Worm (Caenorhabditis elegans) whole organism, L4 larva: ENCODE data around the gene arrd-22.
A peak's percentile ranks its signal among the peaks of the same experiment; 100 is the strongest.
"Not testable (repeated sequence)": the region's sequence is repeated elsewhere in the genome, so short reads cannot be mapped to it uniquely, and the experiment has no call there.

Experiments
- F44E2.7 ChIP-seq: fragments of 200-800 bp; sonication (Bioruptor generic); IDR thresholded peaks from 2 replicates; pipeline ENCODE4 v2.1.2; 2022; ENCODE audit warnings: missing genetic modification characterization, missing compliant biosample characterization
- Y105C5A.15 ChIP-seq: fragments of 200-800 bp; sonication (Bioruptor generic); IDR thresholded peaks from 2 replicates; pipeline ENCODE4 v1.3.6; 2022; ENCODE audit warnings: missing genetic modification characterization, missing compliant biosample characterization
- Y75B8A.6 ChIP-seq: fragments of 200-800 bp; sonication (Bioruptor generic); IDR thresholded peaks from 2 replicates; pipeline ENCODE4 v1.3.6; 2022; ENCODE audit warnings: missing genetic modification reagents, missing genetic modification characterization, missing compliant biosample characterization
- aha-1 ChIP-seq: fragments of 150-350 bp; peaks from one replicate; lab custom pipeline; 2014; ENCODE audit warnings: missing biosample characterization, missing genetic modification characterization
- arid-1 ChIP-seq: fragments of 200-800 bp; sonication (Bioruptor generic); conservative IDR thresholded peaks from 2 replicates; pipeline ENCODE4 v1.3.6; 2022; ENCODE audit warnings: missing genetic modification reagents, missing genetic modification characterization, missing compliant biosample characterization
- attf-4 ChIP-seq: sonication (generic microtip); optimal IDR thresholded peaks from 3 replicates; lab custom pipeline; 2017; ENCODE audit warnings: missing biosample characterization, missing genetic modification characterization
- ceh-44 ChIP-seq: fragments of 200-800 bp; sonication (Bioruptor generic); IDR thresholded peaks from 2 replicates; pipeline ENCODE4 v1.3.6; 2022; ENCODE audit warnings: missing genetic modification reagents, missing genetic modification characterization, missing compliant biosample characterization
- ces-1 ChIP-seq: fragments of 150-350 bp; sonication (generic microtip); optimal IDR thresholded peaks from 4 replicates; lab custom pipeline; 2014; ENCODE audit warnings: missing biosample characterization, missing genetic modification reagents, missing genetic modification characterization
- daf-8 ChIP-seq: fragments of 200-800 bp; sonication (Bioruptor generic); IDR thresholded peaks from 2 replicates; pipeline ENCODE4 v1.3.6; 2022; ENCODE audit warnings: missing genetic modification characterization, missing compliant biosample characterization
- dmd-6 ChIP-seq: fragments of 200-800 bp; sonication (Bioruptor generic); IDR thresholded peaks from 2 replicates; pipeline ENCODE4 v1.3.6; 2022; ENCODE audit warnings: missing genetic modification reagents, missing genetic modification characterization, missing compliant biosample characterization
- dmd-9 ChIP-seq: fragments of 200-800 bp; sonication (Bioruptor generic); IDR thresholded peaks from 2 replicates; pipeline ENCODE4 v1.3.6; 2022; ENCODE audit warnings: missing genetic modification reagents, missing genetic modification characterization, missing compliant biosample characterization
- duxl-1 ChIP-seq: sonication (generic microtip); optimal IDR thresholded peaks from 2 replicates; lab custom pipeline; 2016; ENCODE audit warnings: mild to moderate bottlenecking, missing genetic modification characterization, moderate library complexity, missing compliant biosample characterization; ENCODE audit not compliant: poor library complexity
- dve-1 ChIP-seq: sonication (generic microtip); optimal IDR thresholded peaks from 2 replicates; lab custom pipeline; 2017; ENCODE audit warnings: antibody characterized with exemption, mild to moderate bottlenecking, missing genetic modification characterization, missing compliant biosample characterization; ENCODE audit not compliant: insufficient read depth
- egl-27 ChIP-seq: sonication (generic microtip); optimal IDR thresholded peaks from 3 replicates; lab custom pipeline; 2017; ENCODE audit warnings: missing biosample characterization, missing genetic modification reagents, missing genetic modification characterization
- fkh-10 ChIP-seq: fragments of 150-350 bp; optimal IDR thresholded peaks from 2 replicates; lab custom pipeline; 2014; ENCODE audit warnings: missing biosample characterization, missing genetic modification reagents, missing genetic modification characterization
- hlh-11 ChIP-seq: fragments of 200-800 bp; sonication (Bioruptor generic); optimal IDR thresholded peaks from 2 replicates; lab custom pipeline; 2018; ENCODE audit warnings: mild to moderate bottlenecking, missing genetic modification characterization, missing compliant biosample characterization
- hmg-1.1 ChIP-seq: fragments of 200-800 bp; sonication (Bioruptor generic); IDR thresholded peaks from 2 replicates; pipeline ENCODE4 v1.3.6; 2022; ENCODE audit warnings: missing genetic modification reagents, missing genetic modification characterization, missing compliant biosample characterization
- lin-1 ChIP-seq: fragments of 200-800 bp; sonication (Bioruptor generic); IDR thresholded peaks from 2 replicates; pipeline ENCODE4 v1.3.6; 2022; ENCODE audit warnings: missing genetic modification reagents, missing genetic modification characterization, missing compliant biosample characterization
- lin-15B ChIP-seq: fragments of 150-350 bp; sonication (generic microtip); optimal IDR thresholded peaks from 3 replicates; lab custom pipeline; 2014; ENCODE audit warnings: missing biosample characterization, missing genetic modification characterization
- lin-38 ChIP-seq: fragments of 200-800 bp; sonication (Bioruptor generic); IDR thresholded peaks from 2 replicates; pipeline ENCODE4 v1.3.6; 2022; ENCODE audit warnings: missing genetic modification reagents, missing genetic modification characterization, missing compliant biosample characterization
- mep-1 ChIP-seq: fragments of 150-350 bp; sonication (generic microtip); optimal IDR thresholded peaks from 3 replicates; lab custom pipeline; 2014; ENCODE audit warnings: missing biosample characterization, missing genetic modification characterization
- mes-2 ChIP-seq: sonication (generic microtip); optimal IDR thresholded peaks from 2 replicates; lab custom pipeline; 2016; ENCODE audit warnings: missing genotype, mild to moderate bottlenecking, missing genetic modification characterization, missing compliant biosample characterization; ENCODE audit not compliant: poor library complexity, severe bottlenecking
- nhr-102 ChIP-seq: sonication (generic microtip); optimal IDR thresholded peaks from 2 replicates; lab custom pipeline; 2016; ENCODE audit warnings: mild to moderate bottlenecking, missing genetic modification characterization, moderate library complexity, missing compliant biosample characterization
- nhr-111 ChIP-seq: fragments of 200-800 bp; sonication (Bioruptor generic); optimal IDR thresholded peaks from 2 replicates; lab custom pipeline; 2018; ENCODE audit warnings: mild to moderate bottlenecking, missing genetic modification characterization, missing compliant biosample characterization
- nhr-28 ChIP-seq: fragments of 150-350 bp; optimal IDR thresholded peaks from 2 replicates; lab custom pipeline; 2014; ENCODE audit warnings: missing biosample characterization, missing genetic modification characterization
- nhr-48 ChIP-seq: sonication (generic microtip); optimal IDR thresholded peaks from 2 replicates; lab custom pipeline; 2016; ENCODE audit warnings: mild to moderate bottlenecking, missing genetic modification characterization, missing compliant biosample characterization
- nhr-77 ChIP-seq: fragments of 150-350 bp; optimal IDR thresholded peaks from 2 replicates; lab custom pipeline; 2014; ENCODE audit warnings: missing biosample characterization, missing genetic modification characterization
- php-3 ChIP-seq: fragments of 200-800 bp; sonication (Bioruptor generic); IDR thresholded peaks from 2 replicates; pipeline ENCODE4 v1.3.6; 2022; ENCODE audit warnings: missing genetic modification reagents, missing genetic modification characterization, missing compliant biosample characterization
- skn-1 ChIP-seq: fragments of 150-350 bp; optimal IDR thresholded peaks from 2 replicates; lab custom pipeline; 2014; ENCODE audit warnings: missing biosample characterization, missing genetic modification characterization
- snpc-4 ChIP-seq: fragments of 150-350 bp; optimal IDR thresholded peaks from 2 replicates; lab custom pipeline; 2014; ENCODE audit warnings: missing biosample characterization, missing genetic modification characterization
- tra-1 ChIP-seq: fragments of 200-800 bp; sonication (Bioruptor generic); IDR thresholded peaks from 2 replicates; pipeline ENCODE4 v1.3.6; 2022; ENCODE audit warnings: missing genetic modification reagents, missing genetic modification characterization, missing compliant biosample characterization
- unc-130 ChIP-seq: sonication (generic microtip); optimal IDR thresholded peaks from 2 replicates; lab custom pipeline; 2016; ENCODE audit warnings: missing genetic modification reagents, missing genetic modification characterization, missing compliant biosample characterization
- unc-39 ChIP-seq: sonication (generic microtip); optimal IDR thresholded peaks from 2 replicates; lab custom pipeline; 2017; ENCODE audit warnings: missing biosample characterization, missing genetic modification characterization
- unc-62 ChIP-seq, 3 experiments: fragments of 150-350 bp in 1 of 3; sonication (generic microtip); optimal IDR thresholded peaks in 2 of 3; peaks in 1 of 3; 1 replicate in 1 of 3; 2 replicates in 2 of 3; lab custom pipeline; 2014 to 2017; ENCODE audit warnings: missing biosample characterization in 3 of 3, missing genetic modification characterization in 3 of 3, missing genetic modification reagents in 3 of 3, missing genotype in 1 of 3
- vab-7 ChIP-seq: fragments of 200-800 bp; sonication (Bioruptor generic); IDR thresholded peaks from 2 replicates; pipeline ENCODE4 v1.3.6; 2022; ENCODE audit warnings: missing genetic modification reagents, missing genetic modification characterization, missing compliant biosample characterization
- zag-1 ChIP-seq: fragments of 150-350 bp; optimal IDR thresholded peaks from 2 replicates; lab custom pipeline; 2014; ENCODE audit warnings: missing biosample characterization, missing genetic modification characterization

The arrd-22 gene

DNA sequence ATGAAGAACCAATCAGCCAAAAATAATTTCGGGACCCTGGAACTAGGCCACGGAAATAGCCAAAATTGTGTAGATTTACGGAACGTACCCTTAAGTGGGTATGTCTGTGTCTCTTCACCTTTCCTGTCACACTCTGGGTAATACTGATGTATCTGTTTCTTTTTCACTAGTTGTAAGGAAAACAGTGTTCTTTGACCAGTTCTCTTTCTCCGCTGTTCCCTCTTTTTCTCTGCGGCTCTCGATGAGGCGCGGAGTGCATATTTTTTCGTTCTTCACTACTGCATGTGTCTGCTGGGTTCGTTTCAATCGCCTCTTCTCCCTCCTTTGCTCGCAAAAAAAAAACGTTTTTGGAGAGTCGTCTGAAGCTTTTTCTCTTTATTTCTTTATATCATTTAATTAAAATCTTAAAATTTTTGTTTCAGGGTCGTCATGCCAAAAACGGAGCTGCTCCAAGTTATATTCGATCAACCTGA, at the start of gene arrd-22:
Gene arrd-22 (plus strand): TSS at position 423 of the 473 bp plus-strand sequence.
- 0 out of 2 replicates have a peak, but pooled peaks have one; percentile 35 for TF ChIP-seq tra-1
- TF ChIP-seq arid-1, result no peak
- peak; percentile 43 for TF ChIP-seq hlh-11 (tag; lab: Kevin White, UChicago)
- TF ChIP-seq daf-8 (GFP tag; lab: Robert Waterston, UW), result no peak
- no peak for TF ChIP-seq mep-1 (tag; lab: Kevin White, UChicago)
- TF ChIP-seq aha-1 (tag; lab: Kevin White, UChicago), result peak; percentile 36
- TF ChIP-seq unc-62 (GFP tag; optimal IDR thresholded peaks at IDR 0.05 in 1 of 2; lab: Kevin White, UChicago), result peak in 1 of 2 experiments; percentile 94
- TF ChIP-seq unc-62 (tag; optimal IDR thresholded peaks at IDR 0.05; lab: Kevin White, UChicago), result no peak
- TF ChIP-seq nhr-28 (tag; lab: Kevin White, UChicago), result peak; percentile 53
- TF ChIP-seq Y75B8A.6 (GFP tag; lab: Robert Waterston, UW), result no peak
- no peak for TF ChIP-seq skn-1
- no peak for TF ChIP-seq dve-1 (tag; lab: Kevin White, UChicago)
- peak; percentile 75 for TF ChIP-seq duxl-1 (tag; lab: Kevin White, UChicago)
- TF ChIP-seq hmg-1.1 (GFP tag; lab: Robert Waterston, UW), result no peak
- peak; percentile 74 for TF ChIP-seq dmd-6 (GFP tag; lab: Robert Waterston, UW)
- peak; percentile 23 for TF ChIP-seq nhr-48 (tag; lab: Kevin White, UChicago)
- TF ChIP-seq ces-1 (GFP tag; lab: Kevin White, UChicago), result peak; percentile 4
- no peak for TF ChIP-seq nhr-111 (GFP tag; lab: Kevin White, UChicago)

DNA sequence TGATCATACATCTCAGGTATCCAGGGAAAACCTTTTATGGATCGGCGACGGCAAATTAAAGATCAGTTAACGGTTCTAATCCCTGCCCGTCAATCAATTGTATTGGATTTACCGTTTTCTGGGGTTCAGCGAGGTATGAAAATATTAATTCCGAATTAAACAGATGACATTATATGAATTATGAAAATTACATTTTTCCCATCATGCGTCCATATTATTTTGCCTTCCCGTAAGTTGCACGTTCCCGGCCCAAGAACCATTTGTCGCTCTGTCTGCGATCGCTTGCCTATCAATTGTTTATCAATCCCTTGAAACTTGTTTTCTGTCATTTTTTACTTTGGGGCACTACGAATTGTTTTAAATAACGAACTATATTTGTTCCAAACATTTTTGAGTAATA, 48.7 kb upstream of the arrd-22 start:
- TF ChIP-seq skn-1, result no peak
- peak in 1 of 2 experiments; percentile 97 for TF ChIP-seq unc-62 (GFP tag; optimal IDR thresholded peaks at IDR 0.05 in 1 of 2; lab: Kevin White, UChicago)
- TF ChIP-seq unc-62 (tag; optimal IDR thresholded peaks at IDR 0.05; lab: Kevin White, UChicago), result no peak

DNA sequence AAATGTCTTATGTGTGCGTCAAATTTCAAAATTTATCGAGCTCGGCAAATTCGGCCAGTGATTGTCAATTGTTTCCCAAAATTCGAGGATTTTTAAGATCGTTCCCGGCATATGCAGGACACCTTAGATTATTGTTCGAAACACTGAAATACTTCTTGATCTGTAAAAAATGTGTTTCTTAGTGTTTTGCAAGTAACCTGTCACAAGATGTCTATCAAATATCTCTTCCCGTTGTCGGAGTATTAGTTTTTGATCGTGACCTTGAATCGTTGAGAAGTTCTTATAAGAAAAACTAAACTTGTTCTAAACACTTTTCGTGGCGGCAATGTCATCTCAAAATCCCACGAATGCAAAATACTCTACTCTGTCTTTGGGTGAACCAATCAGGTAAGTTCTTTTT, 47.8 kb upstream of the arrd-22 start, which contains the start of gene C04E12.4:
Gene C04E12.4 (plus strand): TSS at position 301 of the 400 bp plus-strand sequence.
- TF ChIP-seq aha-1 (tag; lab: Kevin White, UChicago) (peak; percentile 88), php-3 (no peak), dmd-9 (GFP tag; lab: Robert Waterston, UW) (no peak), lin-38 (GFP tag; lab: Robert Waterston, UW) (no peak), nhr-28 (tag; lab: Kevin White, UChicago) (peak; percentile 22)

DNA sequence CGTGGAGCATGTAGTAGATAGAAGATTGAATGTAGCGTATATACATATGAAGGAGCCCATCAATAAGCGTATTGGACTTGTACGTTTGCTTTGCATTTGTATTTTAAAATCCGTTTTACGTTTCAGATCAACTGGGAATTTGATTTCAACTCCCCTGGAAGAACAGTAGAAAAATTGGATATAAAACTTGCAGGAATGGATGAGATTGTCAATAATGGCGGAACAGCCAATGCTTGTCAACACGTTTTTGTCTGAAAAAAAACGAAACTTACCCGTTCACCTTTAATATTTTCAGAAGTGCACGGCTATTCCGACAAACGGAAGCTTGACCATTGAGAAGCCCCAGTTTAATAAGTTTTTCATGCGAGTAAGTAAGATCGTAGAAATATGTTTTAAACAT, 42.5 kb upstream of the arrd-22 start, which contains the start of gene C04E12.2:
Gene C04E12.2 (plus strand): TSS at position 301 of the 400 bp plus-strand sequence.
- TF ChIP-seq egl-27 (tag; lab: Kevin White, UChicago); unc-39; duxl-1 (tag; lab: Kevin White, UChicago): not testable (repeated sequence)

DNA sequence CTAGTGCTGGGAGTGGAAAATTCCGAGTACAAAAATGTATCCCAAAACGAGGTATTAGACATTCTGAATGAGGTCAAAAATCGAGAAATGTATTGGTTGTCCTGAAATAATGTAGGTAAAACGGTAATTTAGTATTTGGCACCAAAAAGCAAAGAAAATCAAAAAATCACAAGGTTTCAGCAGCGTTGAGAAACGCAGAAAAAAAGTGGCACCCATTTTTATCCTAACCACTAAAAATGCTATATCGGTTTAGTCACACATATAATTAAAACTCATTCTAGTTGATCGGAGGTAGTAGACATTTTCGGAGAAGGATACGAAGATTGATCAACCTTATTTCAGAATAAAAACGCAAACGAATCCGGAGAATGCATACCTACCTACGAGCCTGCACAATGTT, 37.6 kb upstream of the arrd-22 start, which contains the start of gene srx-121:
Gene srx-121 (minus strand): TSS at position 101 of the 400 bp plus-strand sequence.
- no peak for TF ChIP-seq attf-4 (tag; lab: Kevin White, UChicago)
- TF ChIP-seq unc-130 (GFP tag; lab: Kevin White, UChicago), result no peak
- no peak for TF ChIP-seq nhr-77 (tag; lab: Kevin White, UChicago)
- TF ChIP-seq lin-15B (tag; lab: Kevin White, UChicago), result no peak
- TF ChIP-seq ces-1 (GFP tag; lab: Kevin White, UChicago), result no peak

DNA sequence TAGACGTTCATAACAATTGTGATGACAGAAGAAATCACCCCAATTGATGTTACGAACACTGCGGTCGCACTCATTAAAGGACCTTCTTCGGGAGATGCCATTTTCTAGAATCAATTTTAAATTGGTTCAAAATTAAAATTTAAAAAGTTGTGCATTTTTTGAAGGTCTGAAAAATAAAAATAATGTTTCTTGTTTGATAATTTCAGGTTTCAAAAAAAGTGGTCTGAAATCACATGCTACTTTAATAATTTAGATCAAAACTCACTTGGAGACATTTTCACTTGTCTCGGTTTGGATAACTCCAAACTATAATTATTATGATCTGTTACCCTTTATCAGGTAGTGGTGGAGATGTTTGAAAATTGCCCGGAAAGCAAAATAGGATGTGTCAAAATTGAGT, 33.3 kb upstream of the arrd-22 start, which contains the start of gene srbc-2:
Gene srbc-2 (minus strand): TSS at position 101 of the 400 bp plus-strand sequence.
- TF ChIP-seq F44E2.7, result no peak
- TF ChIP-seq Y105C5A.15 (GFP tag; lab: Robert Waterston, UW), result no peak
- no peak for TF ChIP-seq vab-7 (GFP tag; lab: Robert Waterston, UW)
- TF ChIP-seq mes-2, result no peak
- TF ChIP-seq lin-1 (GFP tag; lab: Robert Waterston, UW), result no peak
- TF ChIP-seq snpc-4 (tag; lab: Kevin White, UChicago), result no peak
- TF ChIP-seq dve-1 (tag; lab: Kevin White, UChicago), result no peak
- TF ChIP-seq dmd-9 (GFP tag; lab: Robert Waterston, UW), result no peak
- no peak for TF ChIP-seq zag-1 (tag; lab: Kevin White, UChicago)
- TF ChIP-seq ceh-44, result no peak
- no peak for TF ChIP-seq fkh-10 (GFP tag; lab: Kevin White, UChicago)
- no peak for TF ChIP-seq Y75B8A.6 (GFP tag; lab: Robert Waterston, UW)
- no peak for TF ChIP-seq nhr-102
- no peak for TF ChIP-seq nhr-28 (tag; lab: Kevin White, UChicago)
